Worm (Caenorhabditis elegans) whole organism, L4 larva: ENCODE results near the gene dmd-4.

Experiments used
- ama-1 ChIP-seq: fragments of 150-350 bp; optimal IDR thresholded peaks from 2 replicates; lab custom pipeline; 2014; ENCODE audit warnings: inconsistent platforms, mixed read lengths
- arid-1 ChIP-seq: fragments of 200-800 bp; sonication (Bioruptor generic); conservative IDR thresholded peaks from 2 replicates; pipeline ENCODE4 v1.3.6; 2022; ENCODE audit warnings: missing genetic modification reagents, missing genetic modification characterization, missing compliant biosample characterization
- jun-1 ChIP-seq: fragments of 150-350 bp; optimal IDR thresholded peaks from 2 replicates; lab custom pipeline; 2014; ENCODE audit warnings: missing biosample characterization, missing genetic modification reagents, missing genetic modification characterization
- lim-7 ChIP-seq: fragments of 200-800 bp; sonication (Bioruptor generic); IDR thresholded peaks from 2 replicates; pipeline ENCODE4 v1.3.6; 2022; ENCODE audit warnings: missing genetic modification characterization, missing compliant biosample characterization
- lin-13 ChIP-seq: fragments of 150-350 bp; optimal IDR thresholded peaks from 2 replicates; lab custom pipeline; 2014; ENCODE audit warnings: missing biosample characterization, missing genetic modification reagents, missing genetic modification characterization
- pha-4 ChIP-seq, 2 experiments: fragments of 150-350 bp in 1 of 2; fragments of 200-800 bp in 1 of 2; sonication (Bioruptor generic) in 1 of 2; IDR thresholded peaks in 1 of 2; optimal IDR thresholded peaks in 1 of 2; 2 replicates each; pipeline versions ENCODE4 v1.3.6 to Lab custom; 2014 to 2022; ENCODE audit warnings: missing genetic modification characterization in 2 of 2, missing genetic modification reagents in 2 of 2, missing biosample characterization in 1 of 2, missing compliant biosample characterization in 1 of 2
- snpc-1.2 ChIP-seq: fragments of 200-800 bp; sonication (Bioruptor generic); IDR thresholded peaks from 2 replicates; pipeline ENCODE4 v1.3.6; 2022; ENCODE audit warnings: missing genetic modification reagents, missing genetic modification characterization, missing compliant biosample characterization
- spr-3 ChIP-seq: fragments of 200-800 bp; sonication (Bioruptor generic); optimal IDR thresholded peaks from 2 replicates; lab custom pipeline; 2018; ENCODE audit warnings: mild to moderate bottlenecking, missing genetic modification characterization, missing compliant biosample characterization
- unc-62 ChIP-seq, 3 experiments: fragments of 150-350 bp in 1 of 3; sonication (generic microtip); optimal IDR thresholded peaks in 2 of 3; peaks in 1 of 3; 1 replicate in 1 of 3; 2 replicates in 2 of 3; lab custom pipeline; 2014 to 2017; ENCODE audit warnings: missing biosample characterization in 3 of 3, missing genetic modification characterization in 3 of 3, missing genetic modification reagents in 3 of 3, missing genotype in 1 of 3
- zip-2 ChIP-seq: fragments of 150-350 bp; optimal IDR thresholded peaks from 2 replicates; lab custom pipeline; 2014; ENCODE audit warnings: missing biosample characterization, missing genetic modification characterization

- no peak for TF ChIP-seq unc-62 (GFP tag; optimal IDR thresholded peaks at IDR 0.05 in 1 of 2; lab: Kevin White, UChicago)
- no peak for TF ChIP-seq unc-62 (tag; optimal IDR thresholded peaks at IDR 0.05; lab: Kevin White, UChicago)
- no peak for TF ChIP-seq lim-7
- no peak for TF ChIP-seq snpc-1.2
- TF ChIP-seq ama-1 (lab: Kevin White, UChicago): no peak
- TF ChIP-seq spr-3: no peak
- no peak for TF ChIP-seq jun-1
- TF ChIP-seq zip-2 (tag; lab: Kevin White, UChicago): no peak
- no peak for TF ChIP-seq pha-4 (GFP tag; IDR thresholded peaks at IDR 0.05; lab: Robert Waterston, UW)
- TF ChIP-seq pha-4 (tag; optimal IDR thresholded peaks at IDR 0.05; lab: Kevin White, UChicago): no peak
- no peak for TF ChIP-seq lin-13
- no peak for TF ChIP-seq arid-1
Observed at ce11 chrX:14812061-14812460, 49.6 kb downstream of the dmd-4 start, which contains the start of gene T04C10.3.
